Fruit fly (Drosophila melanogaster) whole organism, adult: ENCODE measurements around the gene Orp8.

Experiments used
- kay ChIP-seq: fragments of 200-800 bp; sonication (Bioruptor generic); peaks from one replicate; lab custom pipeline; 2016; ENCODE audit warnings: missing biosample characterization, missing genetic modification characterization, borderline replicate concordance
- ovo ChIP-seq: fragments of 200-800 bp; sonication (Bioruptor generic); optimal IDR thresholded peaks from 2 replicates; lab custom pipeline; 2016; ENCODE audit warnings: missing biosample characterization, missing genetic modification characterization

- TF ChIP-seq kay (GFP tag; lab: Kevin White, UChicago) = no peak
- no peak for TF ChIP-seq ovo (GFP tag; lab: Kevin White, UChicago)
These were observed 735 bp downstream of the Orp8 start for dm6 chr3R:20309661-20310497.
